Fruit fly (Drosophila melanogaster) whole organism, embryonic: Measurements from ENCODE around the gene Sps2.

Experiments
- Antp ChIP-seq: fragments of 200-800 bp; sonication (Bioruptor generic); optimal IDR thresholded peaks from 3 replicates; lab custom pipeline; 2016; ENCODE audit warnings: missing biosample characterization, missing genetic modification characterization
- CG10147 ChIP-seq: fragments of 200-800 bp; sonication (Bioruptor generic); optimal IDR thresholded peaks from 2 replicates; lab custom pipeline; 2019; ENCODE audit warnings: missing biosample characterization, mild to moderate bottlenecking, missing genetic modification characterization, moderate library complexity
- CG10543 ChIP-seq: fragments of 200-800 bp; sonication (Bioruptor generic); optimal IDR thresholded peaks from 3 replicates; lab custom pipeline; 2017; ENCODE audit warnings: missing biosample characterization, mild to moderate bottlenecking, missing genetic modification characterization, moderate library complexity
- CG10959 ChIP-seq: fragments of 200-800 bp; sonication (Bioruptor generic); IDR thresholded peaks from 2 replicates; pipeline ENCODE4 v1.3.6; 2022; ENCODE audit warnings: missing biosample characterization, missing genetic modification characterization
- CG11093 ChIP-seq: fragments of 200-800 bp; sonication (Bioruptor generic); IDR thresholded peaks from 3 replicates; pipeline ENCODE4 v1.3.6; 2022; ENCODE audit warnings: missing biosample characterization, missing genetic modification characterization
- CG15696 ChIP-seq: fragments of 200-800 bp; sonication (Bioruptor generic); optimal IDR thresholded peaks from 2 replicates; lab custom pipeline; 2019; ENCODE audit warnings: missing biosample characterization, mild to moderate bottlenecking, missing genetic modification characterization, moderate library complexity
- CG1602 ChIP-seq: fragments of 200-800 bp; sonication (Bioruptor generic); optimal IDR thresholded peaks from 3 replicates; lab custom pipeline; 2016; ENCODE audit warnings: missing biosample characterization, missing genetic modification characterization
- CG1647 ChIP-seq: fragments of 200-800 bp; sonication (Bioruptor generic); optimal IDR thresholded peaks from 3 replicates; lab custom pipeline; 2016; ENCODE audit warnings: missing biosample characterization, missing genetic modification characterization
- CG17829 ChIP-seq: fragments of 200-800 bp; optimal IDR thresholded peaks from 2 replicates; lab custom pipeline; 2019; ENCODE audit warnings: missing biosample characterization, mild to moderate bottlenecking, missing genetic modification characterization, moderate library complexity
- CG2712 ChIP-seq: fragments of 200-800 bp; optimal IDR thresholded peaks from 3 replicates; lab custom pipeline; 2019; ENCODE audit warnings: missing biosample characterization, mild to moderate bottlenecking, missing genetic modification characterization, moderate library complexity
- CG31441 ChIP-seq: fragments of 200-800 bp; sonication (Bioruptor generic); IDR thresholded peaks from 2 replicates; pipeline ENCODE4 v1.3.6; 2022; ENCODE audit warnings: missing biosample characterization, missing genetic modification characterization
- CG3163 ChIP-seq: fragments of 200-800 bp; sonication (Bioruptor generic); optimal IDR thresholded peaks from 3 replicates; lab custom pipeline; 2016; ENCODE audit warnings: missing biosample characterization, missing genetic modification characterization
- CG32532 ChIP-seq: fragments of 200-800 bp; sonication (Bioruptor generic); IDR thresholded peaks from 2 replicates; pipeline ENCODE4 v1.3.6; 2022; ENCODE audit warnings: missing biosample characterization, missing genetic modification characterization
- CG32767 ChIP-seq: fragments of 200-800 bp; sonication (Bioruptor generic); IDR thresholded peaks from 2 replicates; pipeline ENCODE4 v1.3.6; 2022; ENCODE audit warnings: missing biosample characterization, missing genetic modification characterization
- CkIIα-i1 ChIP-seq: fragments of 200-800 bp; sonication (Bioruptor generic); IDR thresholded peaks from 2 replicates; pipeline ENCODE4 v1.3.6; 2022; ENCODE audit warnings: missing biosample characterization, missing genetic modification characterization
- D19B ChIP-seq: fragments of 200-800 bp; sonication (Bioruptor generic); optimal IDR thresholded peaks from 2 replicates; lab custom pipeline; 2017; ENCODE audit warnings: missing biosample characterization, mild to moderate bottlenecking, missing genetic modification characterization
- Gug ChIP-seq: fragments of 200-800 bp; sonication (Bioruptor generic); IDR thresholded peaks from 4 replicates; pipeline ENCODE4 v1.3.6; 2022; ENCODE audit warnings: missing biosample characterization, missing genetic modification characterization
- Lim3 ChIP-seq: fragments of 200-800 bp; sonication (Bioruptor generic); IDR thresholded peaks from 2 replicates; pipeline ENCODE4 v1.3.6; 2022; ENCODE audit warnings: missing biosample characterization, missing genetic modification characterization
- MTF-1 ChIP-seq: fragments of 200-800 bp; sonication (Bioruptor generic); optimal IDR thresholded peaks from 2 replicates; lab custom pipeline; 2018; ENCODE audit warnings: missing biosample characterization, mild to moderate bottlenecking, missing genetic modification characterization, borderline replicate concordance
- NFAT ChIP-seq: fragments of 200-800 bp; sonication (Bioruptor generic); IDR thresholded peaks from 2 replicates; pipeline ENCODE4 v1.3.6; 2022; ENCODE audit warnings: missing biosample characterization, missing genetic modification characterization
- Neu2 ChIP-seq: fragments of 200-800 bp; sonication (Bioruptor generic); optimal IDR thresholded peaks from 3 replicates; lab custom pipeline; 2016; ENCODE audit warnings: missing biosample characterization, missing genetic modification characterization, borderline replicate concordance
- Rfx ChIP-seq: fragments of 200-800 bp; sonication (Bioruptor generic); IDR thresholded peaks from 2 replicates; pipeline ENCODE4 v1.3.6; 2022; ENCODE audit warnings: missing biosample characterization, missing genetic modification characterization
- Side ChIP-seq: fragments of 200-800 bp; sonication (Bioruptor generic); optimal IDR thresholded peaks from 2 replicates; lab custom pipeline; 2016; ENCODE audit warnings: missing biosample characterization, missing genetic modification characterization
- Sry-δ ChIP-seq: fragments of 200-800 bp; sonication (Bioruptor generic); optimal IDR thresholded peaks from 2 replicates; lab custom pipeline; 2016; ENCODE audit warnings: missing biosample characterization, missing genetic modification characterization
- Xrp1 ChIP-seq: fragments of 200-800 bp; sonication (Bioruptor generic); IDR thresholded peaks from 2 replicates; pipeline ENCODE4 v1.3.6; 2022; ENCODE audit warnings: missing biosample characterization, missing genetic modification characterization
- amos ChIP-seq: fragments of 200-800 bp; sonication (Bioruptor generic); IDR thresholded peaks from 2 replicates; pipeline ENCODE4 v1.3.6; 2022; ENCODE audit warnings: missing biosample characterization, missing genetic modification characterization; ENCODE audit not compliant: partially characterized antibody
- ato ChIP-seq: fragments of 200-800 bp; sonication (Bioruptor generic); IDR thresholded peaks from 2 replicates; pipeline ENCODE4 v1.3.6; 2022; ENCODE audit warnings: missing biosample characterization, missing genetic modification characterization; ENCODE audit not compliant: partially characterized antibody
- cato ChIP-seq: fragments of 200-800 bp; sonication (Bioruptor generic); optimal IDR thresholded peaks from 2 replicates; lab custom pipeline; 2016; ENCODE audit warnings: missing biosample characterization, missing genetic modification characterization, borderline replicate concordance
- ci ChIP-seq: fragments of 200-800 bp; sonication (Bioruptor generic); IDR thresholded peaks from 3 replicates; pipeline ENCODE4 v1.3.6; 2022; ENCODE audit warnings: missing biosample characterization, missing genetic modification characterization
- croc ChIP-seq: fragments of 200-800 bp; sonication (Bioruptor generic); conservative IDR thresholded peaks from 3 replicates; pipeline ENCODE4 v1.3.6; 2022; ENCODE audit warnings: missing biosample characterization, missing genetic modification characterization
- crol ChIP-seq: fragments of 200-800 bp; sonication (Bioruptor generic); IDR thresholded peaks from 2 replicates; pipeline ENCODE4 v1.3.6; 2022; ENCODE audit warnings: missing biosample characterization, missing genetic modification characterization
- danr ChIP-seq: fragments of 200-800 bp; sonication (Bioruptor generic); IDR thresholded peaks from 2 replicates; pipeline ENCODE4 v1.3.6; 2022; ENCODE audit warnings: missing biosample characterization, missing genetic modification characterization
- ewg ChIP-seq: fragments of 200-800 bp; sonication (Bioruptor generic); optimal IDR thresholded peaks from 3 replicates; lab custom pipeline; 2017; ENCODE audit warnings: mild to moderate bottlenecking, missing biosample characterization, missing genetic modification reagents, missing genetic modification characterization
- eyg ChIP-seq: fragments of 200-800 bp; sonication (Bioruptor generic); optimal IDR thresholded peaks from 3 replicates; lab custom pipeline; 2016; ENCODE audit warnings: missing biosample characterization, missing genetic modification characterization
- fd3F ChIP-seq: fragments of 200-800 bp; sonication (Bioruptor generic); optimal IDR thresholded peaks from 2 replicates; lab custom pipeline; 2018; ENCODE audit warnings: missing biosample characterization, mild to moderate bottlenecking, missing genetic modification characterization, moderate library complexity
- fru ChIP-seq: fragments of >200 bp; optimal IDR thresholded peaks from 2 replicates; lab custom pipeline; 2017
- gfzf ChIP-seq: fragments of 200-800 bp; sonication (Bioruptor generic); optimal IDR thresholded peaks from 2 replicates; lab custom pipeline; 2016; ENCODE audit warnings: missing biosample characterization, mild to moderate bottlenecking, missing genetic modification characterization, moderate library complexity
- klu ChIP-seq: fragments of 200-800 bp; sonication (Bioruptor generic); IDR thresholded peaks from 2 replicates; pipeline ENCODE4 v1.3.6; 2022; ENCODE audit warnings: missing biosample characterization, missing genetic modification characterization
- lmd ChIP-seq: fragments of 200-800 bp; sonication (Bioruptor generic); IDR thresholded peaks from 2 replicates; pipeline ENCODE4 v1.3.6; 2022; ENCODE audit warnings: missing biosample characterization, missing genetic modification characterization
- odd ChIP-seq: fragments of 200-800 bp; sonication (Bioruptor generic); optimal IDR thresholded peaks from 2 replicates; lab custom pipeline; 2017; ENCODE audit warnings: missing biosample characterization, mild to moderate bottlenecking, missing genetic modification characterization
- onecut ChIP-seq: fragments of 200-800 bp; sonication (Bioruptor generic); IDR thresholded peaks from 2 replicates; pipeline ENCODE4 v1.3.6; 2022; ENCODE audit warnings: missing biosample characterization, missing genetic modification characterization
- pnt ChIP-seq: fragments of 200-800 bp; sonication (Bioruptor generic); optimal IDR thresholded peaks from 3 replicates; lab custom pipeline; 2016; ENCODE audit warnings: missing biosample characterization, missing genetic modification characterization
- pum ChIP-seq: fragments of 200-800 bp; sonication (Bioruptor generic); optimal IDR thresholded peaks from 2 replicates; lab custom pipeline; 2016; ENCODE audit warnings: missing biosample characterization, missing genetic modification characterization
- pzg ChIP-seq: fragments of 200-800 bp; sonication (Bioruptor generic); optimal IDR thresholded peaks from 3 replicates; lab custom pipeline; 2018; ENCODE audit warnings: missing biosample characterization, mild to moderate bottlenecking, missing genetic modification characterization, moderate library complexity
- scrt ChIP-seq: fragments of 200-800 bp; sonication (Bioruptor generic); optimal IDR thresholded peaks from 2 replicates; lab custom pipeline; 2018; ENCODE audit warnings: missing biosample characterization, mild to moderate bottlenecking, missing genetic modification characterization, moderate library complexity
- sens ChIP-seq: fragments of 200-800 bp; sonication (Bioruptor generic); peaks from one replicate; lab custom pipeline; 2016; ENCODE audit warnings: missing biosample characterization, missing genetic modification characterization
- sens-2 ChIP-seq: fragments of 200-800 bp; sonication (Bioruptor generic); IDR thresholded peaks from 2 replicates; pipeline ENCODE4 v1.3.6; 2022; ENCODE audit warnings: missing biosample characterization, missing genetic modification characterization
- sisA ChIP-seq: fragments of 200-800 bp; sonication (Bioruptor generic); IDR thresholded peaks from 2 replicates; pipeline ENCODE4 v1.3.6; 2022; ENCODE audit warnings: missing biosample characterization, missing genetic modification characterization
- vnd ChIP-seq: fragments of 200-800 bp; sonication (Bioruptor generic); IDR thresholded peaks from 3 replicates; pipeline ENCODE4 v1.3.6; 2022; ENCODE audit warnings: missing biosample characterization, missing genetic modification characterization; ENCODE audit not compliant: partially characterized antibody

The Sps2 gene

dm6 chr2L:10373605-10374269 is 31.3 kb downstream of the Sps2 start, which contains the start of gene rho-5 (continued):
- peak; percentile 6 for TF ChIP-seq pzg
- TF ChIP-seq CG17829 = no peak
- peak; percentile 93 for TF ChIP-seq onecut
- TF ChIP-seq ewg = peak; percentile 97
- no peak for TF ChIP-seq CG2712 (tag; lab: Kevin White, UChicago)
- no peak for TF ChIP-seq Lim3 (GFP tag; lab: Robert Waterston, UW)
- no peak for TF ChIP-seq cato (GFP tag; lab: Kevin White, UChicago)
- TF ChIP-seq sens-2 (GFP tag; lab: Robert Waterston, UW) = no peak
- TF ChIP-seq pnt = no peak
- peak; percentile 40 for TF ChIP-seq Sry-δ (GFP tag; lab: Kevin White, UChicago)
- peak; percentile 65 for TF ChIP-seq D19B (GFP tag; lab: Kevin White, UChicago)
- TF ChIP-seq ato = no peak
- no peak for TF ChIP-seq pum
- no peak for TF ChIP-seq scrt (GFP tag; lab: Kevin White, UChicago)
- peak; percentile 53 for TF ChIP-seq sens (GFP tag; lab: Kevin White, UChicago)
- TF ChIP-seq Rfx = peak; percentile 45; the same call in 1 of the 2 replicates
- no peak for TF ChIP-seq CG10959 (GFP tag; lab: Robert Waterston, UW)

- TF ChIP-seq CG31441 (GFP tag; lab: Robert Waterston, UW) (peak; percentile 94), ewg (peak; percentile 31), fd3F (GFP tag; lab: Kevin White, UChicago) (peak; percentile 58), lmd (GFP tag; lab: Robert Waterston, UW) (peak; percentile 52; the same call in 1 of the 2 replicates), CG3163 (GFP tag; lab: Kevin White, UChicago) (no peak), fru (no peak), Antp (GFP tag; lab: Kevin White, UChicago) (no peak), eyg (GFP tag; lab: Kevin White, UChicago) (no peak), NFAT (GFP tag; lab: Robert Waterston, UW) (no peak), CG15696 (tag; lab: Kevin White, UChicago) (peak; percentile 79), ato (no peak), MTF-1 (no peak), gfzf (GFP tag; lab: Kevin White, UChicago) (peak; percentile 78), Side (GFP tag; lab: Kevin White, UChicago) (no peak), sisA (GFP tag; lab: Robert Waterston, UW) (0 out of 2 replicates have a peak, but pooled peaks have one; percentile 27), CG11093 (GFP tag; lab: Robert Waterston, UW) (no peak), Xrp1 (GFP tag; lab: Robert Waterston, UW) (peak; percentile 76), CkIIα-i1 (GFP tag; lab: Robert Waterston, UW) (no peak), klu (no peak), CG32767 (GFP tag; lab: Robert Waterston, UW) (peak; percentile 73; the same call in 1 of the 2 replicates), croc (GFP tag; lab: Robert Waterston, UW) (peak; percentile 41; the same call in 2 of the 3 replicates), Neu2 (GFP tag; lab: Kevin White, UChicago) (no peak), CG1647 (no peak), vnd (GFP tag; lab: Robert Waterston, UW) (no peak), danr (GFP tag; lab: Robert Waterston, UW) (no peak), crol (GFP tag; lab: Robert Waterston, UW) (no peak), Gug (GFP tag; lab: Robert Waterston, UW) (no peak), CG1602 (GFP tag; lab: Kevin White, UChicago) (peak; percentile 52), odd (peak; percentile 53), ci (peak; percentile 73; the same call in 2 of the 3 replicates), CG10543 (GFP tag; lab: Kevin White, UChicago) (no peak), CG32532 (GFP tag; lab: Robert Waterston, UW) (peak; percentile 82), amos (GFP tag; lab: Robert Waterston, UW) (no peak; the same call in 1 of the 2 replicates), CG10147 (GFP tag; lab: Kevin White, UChicago) (peak; percentile 72)
Measured at dm6 chr2L:10375464-10376236, 33.3 kb downstream of the Sps2 start, which contains the start of the genes CG33303 and dpr19. Gene CG33303 (minus strand): TSS chr2L:10375757. Gene dpr19 (plus strand): TSS chr2L:10376168.
